Fruit fly (Drosophila melanogaster) whole organism, pupa: Measurements from ENCODE around the gene CG12640.

Experiments used
- CG10348 ChIP-seq: fragments of 200-800 bp; sonication (Bioruptor generic); IDR thresholded peaks from 2 replicates; pipeline ENCODE4 v1.3.6; 2022; ENCODE audit warnings: missing biosample characterization, missing genetic modification characterization
- CG12605 ChIP-seq: fragments of 200-800 bp; sonication (Bioruptor generic); IDR thresholded peaks from 2 replicates; pipeline ENCODE4 v1.3.6; 2022; ENCODE audit warnings: missing biosample characterization, missing genetic modification characterization
- CG13204 ChIP-seq: fragments of 200-800 bp; sonication (Bioruptor generic); optimal IDR thresholded peaks from 2 replicates; lab custom pipeline; 2018; ENCODE audit warnings: missing biosample characterization, mild to moderate bottlenecking, missing genetic modification characterization, moderate library complexity
- CG14655 ChIP-seq: fragments of 200-800 bp; sonication (Bioruptor generic); optimal IDR thresholded peaks from 3 replicates; lab custom pipeline; 2017; ENCODE audit warnings: mild to moderate bottlenecking, missing biosample characterization, missing genetic modification reagents, missing genetic modification characterization
- CG15710 ChIP-seq: fragments of 200-800 bp; sonication (Bioruptor generic); optimal IDR thresholded peaks from 2 replicates; lab custom pipeline; 2018; ENCODE audit warnings: missing biosample characterization, mild to moderate bottlenecking, missing genetic modification characterization, moderate library complexity
- CG17806 ChIP-seq: fragments of 200-800 bp; sonication (Bioruptor generic); optimal IDR thresholded peaks from 2 replicates; lab custom pipeline; 2018; ENCODE audit warnings: missing biosample characterization, mild to moderate bottlenecking, missing genetic modification characterization, moderate library complexity
- CG32121 ChIP-seq: fragments of 200-800 bp; sonication (Bioruptor generic); IDR thresholded peaks from 2 replicates; pipeline ENCODE4 v1.3.6; 2022; ENCODE audit warnings: missing biosample characterization, missing genetic modification characterization
- CG34367 ChIP-seq: fragments of 200-800 bp; sonication (Bioruptor generic); optimal IDR thresholded peaks from 2 replicates; lab custom pipeline; 2018; ENCODE audit warnings: missing biosample characterization, mild to moderate bottlenecking, missing genetic modification characterization
- CG4496 ChIP-seq: fragments of 200-800 bp; sonication (Bioruptor generic); IDR thresholded peaks from 3 replicates; pipeline ENCODE4 v1.3.6; 2022; ENCODE audit warnings: missing biosample characterization, missing genetic modification characterization
- CG8159 ChIP-seq: fragments of 200-800 bp; sonication (Bioruptor generic); optimal IDR thresholded peaks from 3 replicates; lab custom pipeline; 2018; ENCODE audit warnings: missing biosample characterization, mild to moderate bottlenecking, missing genetic modification characterization, moderate library complexity
- CG8301 ChIP-seq: fragments of 200-800 bp; sonication (Bioruptor generic); optimal IDR thresholded peaks from 2 replicates; lab custom pipeline; 2018; ENCODE audit warnings: missing biosample characterization, mild to moderate bottlenecking, missing genetic modification characterization
- CG9948 ChIP-seq: fragments of 200-800 bp; sonication (Bioruptor generic); optimal IDR thresholded peaks from 2 replicates; lab custom pipeline; 2018; ENCODE audit warnings: missing biosample characterization, mild to moderate bottlenecking, missing genetic modification characterization, moderate library complexity
- D1 ChIP-seq: fragments of 200-800 bp; sonication (Bioruptor generic); optimal IDR thresholded peaks from 2 replicates; lab custom pipeline; 2018; ENCODE audit warnings: missing biosample characterization, mild to moderate bottlenecking, missing genetic modification characterization, moderate library complexity
- EcR ChIP-seq: fragments of 200-800 bp; sonication (Bioruptor generic); optimal IDR thresholded peaks from 3 replicates; lab custom pipeline; 2019; ENCODE audit warnings: missing biosample characterization, missing genetic modification characterization, mild to moderate bottlenecking, moderate library complexity, missing genetic modification reagents
- Ets98B ChIP-seq: fragments of 200-800 bp; sonication (Bioruptor generic); IDR thresholded peaks from 2 replicates; pipeline ENCODE4 v1.3.6; 2022; ENCODE audit warnings: missing biosample characterization, missing genetic modification characterization
- Pif1A ChIP-seq: fragments of 200-800 bp; sonication (Bioruptor generic); optimal IDR thresholded peaks from 3 replicates; lab custom pipeline; 2016; ENCODE audit warnings: missing biosample characterization, missing genetic modification characterization
- Pif1B ChIP-seq: fragments of 200-800 bp; sonication (Bioruptor generic); optimal IDR thresholded peaks from 3 replicates; lab custom pipeline; 2016; ENCODE audit warnings: missing biosample characterization, missing genetic modification characterization
- Snoo ChIP-seq: fragments of 200-800 bp; sonication (Bioruptor generic); optimal IDR thresholded peaks from 3 replicates; lab custom pipeline; 2017; ENCODE audit warnings: missing biosample characterization, mild to moderate bottlenecking, missing genetic modification characterization, inconsistent platforms
- fd96Ca ChIP-seq: fragments of 200-800 bp; sonication (Bioruptor generic); IDR thresholded peaks from 3 replicates; pipeline ENCODE4 v1.3.6; 2022; ENCODE audit warnings: missing biosample characterization, missing genetic modification characterization
- gl ChIP-seq: fragments of 200-800 bp; sonication (Bioruptor generic); optimal IDR thresholded peaks from 2 replicates; lab custom pipeline; 2018; ENCODE audit warnings: missing biosample characterization, mild to moderate bottlenecking, missing genetic modification characterization
- rn ChIP-seq: fragments of 200-800 bp; sonication (Bioruptor generic); IDR thresholded peaks from 2 replicates; pipeline ENCODE4 v1.3.6; 2022; ENCODE audit warnings: missing biosample characterization, missing genetic modification characterization

Gene CG12640

DNA sequence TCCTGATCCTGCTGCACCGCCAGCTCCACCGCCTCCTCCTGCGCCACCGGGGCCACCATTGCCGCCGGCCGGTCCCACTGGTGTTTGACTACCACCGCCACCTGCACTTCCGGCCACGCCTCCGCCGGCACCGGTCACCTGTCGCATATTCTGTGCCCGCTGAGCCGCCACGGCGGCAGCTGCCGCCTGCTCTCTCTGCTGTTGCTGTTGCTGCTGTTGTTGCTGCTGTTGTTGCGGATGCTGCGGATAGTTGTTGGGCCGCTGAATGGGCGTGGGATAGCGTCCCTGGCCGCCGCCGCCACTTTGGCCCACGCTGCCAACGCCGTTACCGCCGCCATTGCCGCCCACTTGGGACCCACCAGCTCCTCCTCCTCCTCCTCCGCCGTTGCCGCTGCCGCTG, 31.9 kb upstream of the CG12640 start:
- TF ChIP-seq CG12605 (GFP tag; lab: Robert Waterston, UW) (no peak), rn (GFP tag; lab: Robert Waterston, UW) (no peak), CG32121 (GFP tag; lab: Robert Waterston, UW) (no peak), Pif1A (GFP tag; lab: Kevin White, UChicago) (no peak), Snoo (tag; lab: Kevin White, UChicago) (no peak), CG13204 (GFP tag; lab: Kevin White, UChicago) (no peak), CG15710 (tag; lab: Kevin White, UChicago) (no peak), fd96Ca (GFP tag; lab: Robert Waterston, UW) (no peak), EcR (GFP tag; lab: Kevin White, UChicago) (no peak)

DNA sequence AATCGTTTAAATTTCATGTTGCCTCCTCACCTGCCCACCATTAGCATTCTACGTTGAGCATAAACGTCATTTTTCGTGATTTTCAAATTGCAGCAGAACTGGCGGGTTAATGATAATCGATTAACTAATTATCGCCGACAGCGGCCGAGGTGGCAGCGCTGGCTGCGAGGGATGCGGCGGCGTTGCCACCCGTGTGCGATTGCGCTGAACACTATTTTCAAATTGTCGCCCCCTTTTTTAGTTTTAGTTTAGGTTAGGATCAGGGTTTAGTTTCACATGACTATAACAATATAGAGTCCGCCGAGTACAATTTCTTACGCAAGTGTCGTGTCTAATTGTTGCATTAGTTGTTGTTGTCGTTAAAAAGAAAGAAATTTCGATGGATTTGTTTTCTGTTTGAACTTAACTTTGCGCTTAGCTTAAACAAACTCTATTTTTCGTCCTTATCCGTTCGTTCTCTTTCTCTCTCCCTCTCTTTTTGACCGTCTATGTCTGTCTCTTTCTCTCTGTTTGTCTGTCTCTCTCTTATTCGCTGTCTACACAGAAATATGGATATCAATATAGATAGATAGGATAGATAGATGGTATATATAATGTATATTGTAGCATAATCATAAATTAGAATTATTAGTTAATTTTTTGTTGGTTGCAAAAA, 30.6 kb upstream of the CG12640 start:
- TF ChIP-seq fd96Ca (GFP tag; lab: Robert Waterston, UW) = peak; percentile 40; the same call in 1 of the 3 replicates
- no peak for TF ChIP-seq CG8301 (tag; lab: Kevin White, UChicago)
- 0 out of 3 replicates have a peak, but pooled peaks have one; percentile 22 for TF ChIP-seq CG4496 (GFP tag; lab: Robert Waterston, UW)

- TF ChIP-seq CG14655 (GFP tag; lab: Kevin White, UChicago) = no peak
- TF ChIP-seq gl (tag; lab: Kevin White, UChicago) = no peak
- peak; percentile 2 for TF ChIP-seq CG34367 (tag; lab: Kevin White, UChicago)
These were observed 29.3 kb upstream of the CG12640 start for dm6 chrX:10461938-10462337.

dm6 chrX:10460506-10461114, 28.0 kb upstream of the CG12640 start, which contains the start of gene Neb-cGP:
Neb-cGP (plus strand) TSS chrX:10460736.
- TF ChIP-seq D1 (tag; lab: Kevin White, UChicago) (no peak), Pif1B (GFP tag; lab: Kevin White, UChicago) (peak; percentile 22), Snoo (tag; lab: Kevin White, UChicago) (peak; percentile 19), CG14655 (GFP tag; lab: Kevin White, UChicago) (no peak), CG4496 (GFP tag; lab: Robert Waterston, UW) (peak; percentile 59; the same call in 2 of the 3 replicates), CG17806 (no peak), CG15710 (tag; lab: Kevin White, UChicago) (peak; percentile 33)

DNA sequence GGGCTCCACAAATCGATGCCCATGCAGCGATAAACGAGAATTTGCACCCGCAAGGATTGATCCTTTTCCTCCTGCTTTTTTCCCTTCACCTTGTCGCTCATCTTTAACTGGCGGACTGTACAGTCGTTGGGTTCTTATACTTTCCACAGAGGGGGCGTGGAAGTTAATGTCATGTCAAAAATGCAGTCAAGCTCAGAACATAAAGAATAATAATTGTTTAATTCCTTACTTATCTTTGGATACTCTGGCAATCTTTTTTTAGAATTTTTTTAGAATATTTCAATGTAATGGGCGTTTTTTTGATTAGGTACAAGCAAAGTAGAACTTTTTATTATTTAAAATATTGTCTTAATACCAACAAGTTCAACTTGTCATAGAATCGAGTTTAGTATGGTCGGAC, 27.0 kb upstream of the CG12640 start, which contains the start of gene Or9a:
TSS of gene Or9a (minus strand) at position 101 of the 400 bp plus-strand sequence.
- TF ChIP-seq rn (GFP tag; lab: Robert Waterston, UW) = no peak
- no peak for TF ChIP-seq CG9948
- no peak for TF ChIP-seq CG8301 (tag; lab: Kevin White, UChicago)
- TF ChIP-seq CG4496 (GFP tag; lab: Robert Waterston, UW) = no peak
- TF ChIP-seq CG17806 = no peak
- TF ChIP-seq CG10348 (GFP tag; lab: Robert Waterston, UW) = no peak
- no peak for TF ChIP-seq CG13204 (GFP tag; lab: Kevin White, UChicago)
- TF ChIP-seq fd96Ca (GFP tag; lab: Robert Waterston, UW) = no peak
- TF ChIP-seq Ets98B (GFP tag; lab: Robert Waterston, UW) = no peak
- no peak for TF ChIP-seq CG15710 (tag; lab: Kevin White, UChicago)
- TF ChIP-seq CG34367 (tag; lab: Kevin White, UChicago) = no peak
- TF ChIP-seq CG14655 (GFP tag; lab: Kevin White, UChicago) = no peak
- no peak for TF ChIP-seq CG8159
- no peak for TF ChIP-seq Pif1A (GFP tag; lab: Kevin White, UChicago)
- TF ChIP-seq CG32121 (GFP tag; lab: Robert Waterston, UW) = no peak
- TF ChIP-seq D1 (tag; lab: Kevin White, UChicago) = no peak
- no peak for TF ChIP-seq EcR (GFP tag; lab: Kevin White, UChicago)
- TF ChIP-seq, all 21 proteins: peak for 0

- TF ChIP-seq Ets98B (GFP tag; lab: Robert Waterston, UW) (no peak), CG8159 (no peak), CG12605 (GFP tag; lab: Robert Waterston, UW) (no peak), CG32121 (GFP tag; lab: Robert Waterston, UW) (no peak), CG10348 (GFP tag; lab: Robert Waterston, UW) (no peak), gl (tag; lab: Kevin White, UChicago) (no peak), Pif1A (GFP tag; lab: Kevin White, UChicago) (no peak)
These were observed 22.2 kb upstream of the CG12640 start, which contains the start of gene CG32683 for dm6 chrX:10454795-10455194. CG32683 (minus strand) TSS chrX:10454895.

- TF ChIP-seq CG8301 (tag; lab: Kevin White, UChicago) (no peak), fd96Ca (GFP tag; lab: Robert Waterston, UW) (no peak), Pif1A (GFP tag; lab: Kevin White, UChicago) (no peak), CG9948 (no peak), CG15710 (tag; lab: Kevin White, UChicago) (no peak), CG17806 (no peak), CG8159 (no peak)
These were observed 15.5 kb downstream of the CG12640 start, which contains the start of gene RabX2 for dm6 chrX:10417129-10417528. RabX2 (plus strand) TSS chrX:10417429.
